Worm (Caenorhabditis elegans) whole organism, L4/young adult: Measurements from ENCODE around the gene farl-11.

ENCODE experiments used
- W03F9.2 ChIP-seq: fragments of 150-350 bp; optimal IDR thresholded peaks from 2 replicates; lab custom pipeline; 2014; ENCODE audit warnings: missing biosample characterization, missing genetic modification characterization
- him-1 ChIP-seq: sonication (generic microtip); optimal IDR thresholded peaks from 2 replicates; lab custom pipeline; 2016; ENCODE audit warnings: missing genotype, missing genetic modification reagents, missing genetic modification characterization, missing compliant biosample characterization

DNA sequence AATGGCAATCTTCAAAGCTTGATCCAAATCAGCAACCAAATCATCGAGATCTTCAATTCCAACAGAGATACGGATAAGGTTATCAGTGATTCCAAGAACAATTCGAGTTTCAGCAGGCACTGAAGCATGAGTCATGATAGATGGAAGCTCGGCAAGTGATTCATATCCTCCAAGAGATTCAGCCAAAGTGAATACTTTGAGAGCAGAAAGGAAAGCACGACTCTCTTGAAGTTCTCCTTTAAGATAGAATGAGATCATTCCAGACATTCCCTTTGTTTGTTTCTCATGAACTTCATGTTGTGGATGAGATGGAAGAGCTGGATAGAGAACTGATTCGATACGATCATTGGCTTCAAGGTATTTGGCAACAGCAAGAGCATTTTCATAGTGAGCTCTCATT, 48.5 kb downstream of the farl-11 start:
- no peak for TF ChIP-seq him-1
- no peak for TF ChIP-seq W03F9.2 (tag; lab: Kevin White, UChicago)
